Fruit fly (Drosophila melanogaster) whole organism, embryonic: ENCODE results near the gene cac.

Source experiments
- CG10267 ChIP-seq: fragments of 200-800 bp; sonication (Bioruptor generic); optimal IDR thresholded peaks from 2 replicates; lab custom pipeline; 2018; ENCODE audit warnings: missing biosample characterization, mild to moderate bottlenecking, missing genetic modification characterization, moderate library complexity
- CG10654 ChIP-seq: fragments of 200-800 bp; sonication (Bioruptor generic); optimal IDR thresholded peaks from 2 replicates; lab custom pipeline; 2016; ENCODE audit warnings: missing biosample characterization, missing genetic modification characterization
- CG11456 ChIP-seq: fragments of 200-800 bp; sonication (Bioruptor generic); IDR thresholded peaks from 3 replicates; pipeline ENCODE4 v1.3.6; 2022; ENCODE audit warnings: missing biosample characterization, missing genetic modification characterization
- CG12071 ChIP-seq: fragments of 200-800 bp; sonication (Bioruptor generic); optimal IDR thresholded peaks from 3 replicates; lab custom pipeline; 2018; ENCODE audit warnings: missing biosample characterization, mild to moderate bottlenecking, missing genetic modification characterization
- CG12299 ChIP-seq: fragments of 200-800 bp; sonication (Bioruptor generic); optimal IDR thresholded peaks from 2 replicates; lab custom pipeline; 2018; ENCODE audit warnings: missing biosample characterization, mild to moderate bottlenecking, missing genetic modification characterization
- CG12391 ChIP-seq: fragments of 200-800 bp; sonication (Bioruptor generic); optimal IDR thresholded peaks from 3 replicates; lab custom pipeline; 2018; ENCODE audit warnings: missing biosample characterization, mild to moderate bottlenecking, missing genetic modification characterization, moderate library complexity
- CG12769 ChIP-seq: fragments of 200-800 bp; sonication (Bioruptor generic); optimal IDR thresholded peaks from 2 replicates; lab custom pipeline; 2019; ENCODE audit warnings: missing biosample characterization, mild to moderate bottlenecking, missing genetic modification characterization, moderate library complexity
- CG13775 ChIP-seq: fragments of 200-800 bp; sonication (Bioruptor generic); optimal IDR thresholded peaks from 3 replicates; lab custom pipeline; 2017; ENCODE audit warnings: missing biosample characterization, mild to moderate bottlenecking, missing genetic modification characterization
- CG14050 ChIP-seq: fragments of 200-800 bp; sonication (Bioruptor generic); IDR thresholded peaks from 3 replicates; pipeline ENCODE4 v1.3.6; 2022; ENCODE audit warnings: missing biosample characterization, missing genetic modification characterization
- CG17568 ChIP-seq: fragments of 200-800 bp; sonication (Bioruptor generic); optimal IDR thresholded peaks from 2 replicates; lab custom pipeline; 2018; ENCODE audit warnings: missing biosample characterization, mild to moderate bottlenecking, missing genetic modification characterization, moderate library complexity
- CG2199 ChIP-seq: fragments of 200-800 bp; sonication (Bioruptor generic); IDR thresholded peaks from 3 replicates; pipeline ENCODE4 v1.3.6; 2022; ENCODE audit warnings: missing biosample characterization, missing genetic modification characterization
- CG2712 ChIP-seq: fragments of 200-800 bp; optimal IDR thresholded peaks from 3 replicates; lab custom pipeline; 2019; ENCODE audit warnings: missing biosample characterization, mild to moderate bottlenecking, missing genetic modification characterization, moderate library complexity
- CG30403 ChIP-seq: fragments of 200-800 bp; sonication (Bioruptor generic); optimal IDR thresholded peaks from 3 replicates; lab custom pipeline; 2016; ENCODE audit warnings: missing biosample characterization, missing genetic modification characterization
- CG32532 ChIP-seq: fragments of 200-800 bp; sonication (Bioruptor generic); IDR thresholded peaks from 2 replicates; pipeline ENCODE4 v1.3.6; 2022; ENCODE audit warnings: missing biosample characterization, missing genetic modification characterization
- CG3995 ChIP-seq: fragments of 200-800 bp; sonication (Bioruptor generic); optimal IDR thresholded peaks from 3 replicates; lab custom pipeline; 2016; ENCODE audit warnings: missing biosample characterization, missing genetic modification characterization
- CG4282 ChIP-seq: fragments of 200-800 bp; sonication (Bioruptor generic); optimal IDR thresholded peaks from 2 replicates; lab custom pipeline; 2016; ENCODE audit warnings: missing biosample characterization, missing genetic modification characterization
- CG5180 ChIP-seq: fragments of 200-800 bp; sonication (Bioruptor generic); optimal IDR thresholded peaks from 3 replicates; lab custom pipeline; 2017; ENCODE audit warnings: missing biosample characterization, missing genetic modification characterization, mild to moderate bottlenecking, moderate library complexity, missing genetic modification reagents
- CG6654 ChIP-seq: fragments of 200-800 bp; sonication (Bioruptor generic); optimal IDR thresholded peaks from 2 replicates; lab custom pipeline; 2017; ENCODE audit warnings: missing biosample characterization, mild to moderate bottlenecking, missing genetic modification characterization
- CG6813 ChIP-seq: fragments of 200-800 bp; sonication (Bioruptor generic); optimal IDR thresholded peaks from 2 replicates; lab custom pipeline; 2017; ENCODE audit warnings: missing biosample characterization, missing genetic modification characterization, mild to moderate bottlenecking, moderate library complexity, missing genetic modification reagents
- CTCF ChIP-seq: fragments of 200-800 bp; sonication (Bioruptor generic); optimal IDR thresholded peaks from 2 replicates; lab custom pipeline; 2017; ENCODE audit warnings: missing biosample characterization, mild to moderate bottlenecking, missing genetic modification characterization, moderate library complexity
- D19A ChIP-seq: fragments of 200-800 bp; optimal IDR thresholded peaks from 3 replicates; lab custom pipeline; 2019; ENCODE audit warnings: missing biosample characterization, mild to moderate bottlenecking, missing genetic modification characterization, moderate library complexity
- Eip74EF ChIP-seq, 2 experiments: fragments of 200-800 bp in 1 of 2; fragments of >200 bp in 1 of 2; sonication (Bioruptor generic) in 1 of 2; optimal IDR thresholded peaks; 2 replicates each; lab custom pipeline; 2017 to 2019; ENCODE audit warnings: missing biosample characterization in 2 of 2, missing genetic modification characterization in 2 of 2, mild to moderate bottlenecking in 1 of 2, moderate library complexity in 1 of 2
- Fer2 ChIP-seq: fragments of 200-800 bp; sonication (Bioruptor generic); optimal IDR thresholded peaks from 2 replicates; lab custom pipeline; 2018; ENCODE audit warnings: missing biosample characterization, mild to moderate bottlenecking, missing genetic modification characterization, moderate library complexity
- Rfx ChIP-seq: fragments of 200-800 bp; sonication (Bioruptor generic); IDR thresholded peaks from 2 replicates; pipeline ENCODE4 v1.3.6; 2022; ENCODE audit warnings: missing biosample characterization, missing genetic modification characterization
- Ssrp ChIP-seq: fragments of 200-800 bp; sonication (Bioruptor generic); optimal IDR thresholded peaks from 2 replicates; lab custom pipeline; 2018; ENCODE audit warnings: missing biosample characterization, mild to moderate bottlenecking, missing genetic modification characterization, moderate library complexity
- Usf ChIP-seq: fragments of 200-800 bp; sonication (Bioruptor generic); optimal IDR thresholded peaks from 2 replicates; lab custom pipeline; 2017; ENCODE audit warnings: missing genotype, missing biosample characterization, missing genetic modification characterization
- Vsx1 ChIP-seq: fragments of 200-800 bp; sonication (Bioruptor generic); optimal IDR thresholded peaks from 2 replicates; lab custom pipeline; 2017; ENCODE audit warnings: missing biosample characterization, mild to moderate bottlenecking, missing genetic modification characterization, missing genetic modification reagents
- bbx ChIP-seq: fragments of 200-800 bp; sonication (Bioruptor generic); IDR thresholded peaks from 2 replicates; pipeline ENCODE4 v1.3.6; 2022; ENCODE audit warnings: missing biosample characterization, missing genetic modification characterization; ENCODE audit not compliant: partially characterized antibody
- crp ChIP-seq, 2 experiments: fragments of 200-800 bp; sonication (Bioruptor generic); optimal IDR thresholded peaks; 2 replicates in 1 of 2; 3 replicates in 1 of 2; lab custom pipeline; 2017; ENCODE audit warnings: missing biosample characterization in 2 of 2, missing genetic modification characterization in 2 of 2, mild to moderate bottlenecking in 1 of 2, moderate library complexity in 1 of 2
- dati ChIP-seq: fragments of 200-800 bp; sonication (Bioruptor generic); IDR thresholded peaks from 2 replicates; pipeline ENCODE4 v1.3.6; 2022; ENCODE audit warnings: missing biosample characterization, missing genetic modification characterization
- dmrt11E ChIP-seq: fragments of 200-800 bp; sonication (Bioruptor generic); optimal IDR thresholded peaks from 3 replicates; lab custom pipeline; 2018; ENCODE audit warnings: missing biosample characterization, mild to moderate bottlenecking, missing genetic modification characterization, moderate library complexity
- dysf ChIP-seq: fragments of 200-800 bp; sonication (Bioruptor generic); IDR thresholded peaks from 3 replicates; pipeline ENCODE4 v1.3.6; 2022; ENCODE audit warnings: missing biosample characterization, missing genetic modification characterization
- esg ChIP-seq: fragments of 200-800 bp; sonication (Bioruptor generic); conservative IDR thresholded peaks from 2 replicates; pipeline ENCODE4 v1.3.6; 2022; ENCODE audit warnings: missing biosample characterization, missing genetic modification characterization
- fd3F ChIP-seq: fragments of 200-800 bp; sonication (Bioruptor generic); optimal IDR thresholded peaks from 2 replicates; lab custom pipeline; 2018; ENCODE audit warnings: missing biosample characterization, mild to moderate bottlenecking, missing genetic modification characterization, moderate library complexity
- gcm ChIP-seq: fragments of 200-800 bp; sonication (Bioruptor generic); optimal IDR thresholded peaks from 2 replicates; lab custom pipeline; 2019; ENCODE audit warnings: missing biosample characterization, mild to moderate bottlenecking, missing genetic modification characterization, moderate library complexity
- grau ChIP-seq: fragments of 200-800 bp; optimal IDR thresholded peaks from 3 replicates; lab custom pipeline; 2019; ENCODE audit warnings: missing biosample characterization, mild to moderate bottlenecking, missing genetic modification characterization, moderate library complexity
- her ChIP-seq: fragments of 200-800 bp; sonication (Bioruptor generic); optimal IDR thresholded peaks from 2 replicates; lab custom pipeline; 2016; ENCODE audit warnings: missing biosample characterization, missing genetic modification characterization
- lola ChIP-seq, 3 experiments: fragments of >200 bp in 2 of 3; fragments of 200-800 bp in 1 of 3; sonication (Bioruptor generic) in 1 of 3; optimal IDR thresholded peaks; 2 replicates each; lab custom pipeline; 2017 to 2019; ENCODE audit warnings: missing biosample characterization in 3 of 3, missing genetic modification characterization in 3 of 3, mild to moderate bottlenecking in 1 of 3, moderate library complexity in 1 of 3
- nau ChIP-seq: fragments of 200-800 bp; sonication (Bioruptor generic); optimal IDR thresholded peaks from 3 replicates; lab custom pipeline; 2017; ENCODE audit warnings: missing biosample characterization, mild to moderate bottlenecking, missing genetic modification characterization, missing genetic modification reagents
- prd ChIP-seq, 3 experiments: fragments of >200 bp in 2 of 3; fragments of 200-800 bp in 1 of 3; sonication (Bioruptor generic) in 1 of 3; optimal IDR thresholded peaks in 2 of 3; IDR thresholded peaks in 1 of 3; 2 replicates in 2 of 3; 3 replicates in 1 of 3; pipeline versions ENCODE4 v1.3.6 to Lab custom; 2017 to 2022; ENCODE audit warnings: missing biosample characterization in 1 of 3, missing genetic modification characterization in 1 of 3
- pros ChIP-seq: fragments of 200-800 bp; sonication (Bioruptor generic); optimal IDR thresholded peaks from 3 replicates; lab custom pipeline; 2019; ENCODE audit warnings: missing biosample characterization, mild to moderate bottlenecking, missing genetic modification characterization, moderate library complexity
- pum ChIP-seq: fragments of 200-800 bp; sonication (Bioruptor generic); optimal IDR thresholded peaks from 2 replicates; lab custom pipeline; 2016; ENCODE audit warnings: missing biosample characterization, missing genetic modification characterization
- schlank ChIP-seq: fragments of 200-800 bp; sonication (Bioruptor generic); optimal IDR thresholded peaks from 2 replicates; lab custom pipeline; 2018; ENCODE audit warnings: missing biosample characterization, mild to moderate bottlenecking, missing genetic modification characterization
- sens-2 ChIP-seq: fragments of 200-800 bp; sonication (Bioruptor generic); IDR thresholded peaks from 2 replicates; pipeline ENCODE4 v1.3.6; 2022; ENCODE audit warnings: missing biosample characterization, missing genetic modification characterization
- unpg ChIP-seq: fragments of 200-800 bp; sonication (Bioruptor generic); optimal IDR thresholded peaks from 3 replicates; lab custom pipeline; 2018; ENCODE audit warnings: missing biosample characterization, mild to moderate bottlenecking, missing genetic modification characterization, moderate library complexity
- vvl ChIP-seq: fragments of 200-800 bp; sonication (Bioruptor generic); IDR thresholded peaks from 2 replicates; pipeline ENCODE4 v1.3.6; 2022; ENCODE audit warnings: missing biosample characterization, missing genetic modification characterization
- zen ChIP-seq: fragments of 200-800 bp; sonication (Bioruptor generic); optimal IDR thresholded peaks from 3 replicates; lab custom pipeline; 2018; ENCODE audit warnings: missing biosample characterization, mild to moderate bottlenecking, missing genetic modification characterization, moderate library complexity

Gene cac

DNA sequence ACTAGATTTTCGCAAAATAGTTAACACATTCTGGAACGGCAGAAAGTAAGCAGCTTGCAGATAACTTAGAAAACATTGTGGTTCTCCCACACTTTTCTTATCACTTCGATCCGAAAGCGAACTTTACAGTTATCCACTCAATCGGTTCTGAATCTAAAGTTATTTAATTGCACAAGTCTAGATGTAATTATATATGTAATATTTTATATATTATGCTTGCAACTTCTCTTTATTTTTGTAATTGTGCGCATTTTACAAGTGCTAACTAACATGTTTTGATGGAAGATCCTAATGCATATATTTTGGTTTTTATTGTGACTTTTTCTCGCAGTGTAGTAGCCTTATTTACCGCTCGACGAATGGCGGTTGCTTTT, 19.5 kb upstream of the cac start (continued):
- TF ChIP-seq zen (tag; lab: Kevin White, UChicago): no peak
- TF ChIP-seq CG5180 (GFP tag; lab: Kevin White, UChicago): no peak
- no peak for TF ChIP-seq bbx (GFP tag; lab: Robert Waterston, UW)
- TF ChIP-seq CG30403 (GFP tag; lab: Kevin White, UChicago): peak; percentile 57
- TF ChIP-seq CG11456 (GFP tag; lab: Robert Waterston, UW): no peak
- no peak for TF ChIP-seq nau (GFP tag; lab: Kevin White, UChicago)
- TF ChIP-seq esg (GFP tag; lab: Robert Waterston, UW): no peak
- TF ChIP-seq crp (GFP tag; optimal IDR thresholded peaks at IDR 0.05; lab: Kevin White, UChicago): no peak
- TF ChIP-seq pros: no peak
- TF ChIP-seq CG10654 (GFP tag; lab: Kevin White, UChicago): no peak
- TF ChIP-seq CG12299 (tag; lab: Kevin White, UChicago): no peak
- no peak for TF ChIP-seq CG3995
- no peak for TF ChIP-seq CG12769 (tag; lab: Kevin White, UChicago)
- TF ChIP-seq CG4282 (GFP tag; lab: Kevin White, UChicago): no peak
- TF ChIP-seq Rfx (GFP tag; lab: Robert Waterston, UW): peak; percentile 2; the same call in 1 of the 2 replicates
- TF ChIP-seq lola (GFP tag; optimal IDR thresholded peaks at IDR 0.05; lab: Kevin White, UChicago): no peak
- no peak for TF ChIP-seq Usf (GFP tag; lab: Kevin White, UChicago)
- TF ChIP-seq schlank (tag; lab: Kevin White, UChicago): no peak
- no peak for TF ChIP-seq CG2199 (GFP tag; lab: Robert Waterston, UW)
- TF ChIP-seq prd (optimal IDR thresholded peaks at IDR 0.05; lab: Kevin White, UChicago): no peak
- TF ChIP-seq prd (GFP tag; IDR thresholded peaks at IDR 0.05; lab: Robert Waterston, UW): no peak
- peak; percentile 45 for TF ChIP-seq grau (tag; lab: Kevin White, UChicago)
- TF ChIP-seq CG6654: no peak
- no peak for TF ChIP-seq vvl (GFP tag; lab: Robert Waterston, UW)
- no peak for TF ChIP-seq dati (GFP tag; lab: Robert Waterston, UW)
- no peak for TF ChIP-seq her (GFP tag; lab: Kevin White, UChicago)
- peak; percentile 3 for TF ChIP-seq CG13775 (GFP tag; lab: Kevin White, UChicago)
- peak in 1 of 2 experiments; percentile 4 for TF ChIP-seq Eip74EF (GFP tag; optimal IDR thresholded peaks at IDR 0.05; lab: Kevin White, UChicago)
- TF ChIP-seq Ssrp (tag; lab: Kevin White, UChicago): peak; percentile 10

DNA sequence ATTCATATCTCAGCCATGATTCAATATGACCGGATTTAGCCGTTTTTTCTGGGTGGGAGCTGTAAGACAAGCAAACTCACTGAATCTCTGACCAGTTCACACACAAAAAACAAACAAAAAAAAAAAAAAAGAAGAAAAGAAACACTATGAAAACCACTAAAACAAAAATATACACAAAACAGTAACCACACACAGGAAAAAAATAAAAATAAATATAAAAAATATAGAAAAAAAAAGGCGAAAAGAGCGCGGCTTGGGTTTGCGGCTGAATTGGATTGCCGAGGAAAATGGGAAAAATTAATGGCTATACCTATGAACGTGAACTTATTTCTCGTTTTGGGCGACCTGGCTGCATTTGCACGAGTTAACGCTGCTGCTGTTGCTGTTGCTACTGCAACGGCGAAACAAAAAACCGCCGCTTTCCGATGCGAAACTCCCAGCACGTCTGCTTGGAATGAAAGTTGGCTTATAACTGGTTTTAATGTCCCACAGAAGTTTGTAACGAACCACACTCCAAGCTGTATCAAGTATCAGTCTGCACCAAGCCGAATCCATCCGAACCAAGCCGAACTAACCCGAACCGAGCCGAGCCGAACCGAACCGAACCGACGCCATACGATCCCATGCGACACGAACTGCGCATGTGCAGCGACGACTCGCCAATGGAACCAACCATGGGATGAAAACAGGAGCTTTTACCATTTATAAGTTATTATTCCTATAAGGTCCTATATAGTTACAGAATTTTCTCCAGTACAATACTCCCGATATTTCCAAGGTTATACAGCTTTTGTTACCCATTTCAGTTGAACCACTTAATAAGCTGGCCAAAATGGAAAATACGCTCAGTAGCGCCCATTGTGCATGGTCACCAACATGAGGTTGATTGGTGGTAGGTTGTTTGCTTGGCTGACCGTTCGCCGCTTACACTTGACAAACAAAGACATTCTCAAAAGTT, 18.8 kb upstream of the cac start, which contains the start of gene fw:
TSS of gene fw (minus strand) at position 478 of the 958 bp plus-strand sequence.
- TF ChIP-seq CG6813 (GFP tag; lab: Kevin White, UChicago): no peak
- no peak for TF ChIP-seq Vsx1 (GFP tag; lab: Kevin White, UChicago)
- peak; percentile 4 for TF ChIP-seq dmrt11E (tag; lab: Kevin White, UChicago)
- no peak for TF ChIP-seq sens-2
- TF ChIP-seq grau (tag; lab: Kevin White, UChicago): no peak
- TF ChIP-seq CG12071 (GFP tag; lab: Kevin White, UChicago): peak; percentile 12
- peak; percentile 54 for TF ChIP-seq CG32532
- TF ChIP-seq pros: no peak
- TF ChIP-seq CTCF (GFP tag; lab: Kevin White, UChicago): no peak
- peak; percentile 41 for TF ChIP-seq CG12391 (tag; lab: Kevin White, UChicago)
- 0 out of 3 replicates have a peak, but pooled peaks have one; percentile 33 for TF ChIP-seq dysf
- TF ChIP-seq pum: no peak
- TF ChIP-seq CG14050: 0 out of 3 replicates have a peak, but pooled peaks have one; percentile 24
- TF ChIP-seq Fer2 (tag; lab: Kevin White, UChicago): no peak
- TF ChIP-seq CG2712: peak; percentile 25
- TF ChIP-seq CG10267: peak; percentile 9
- TF ChIP-seq CG17568 (GFP tag; lab: Kevin White, UChicago): peak; percentile 32
- TF ChIP-seq D19A (tag; lab: Kevin White, UChicago): peak; percentile 2
- TF ChIP-seq unpg (GFP tag; lab: Kevin White, UChicago): peak; percentile 63
- TF ChIP-seq fd3F (GFP tag; lab: Kevin White, UChicago): peak; percentile 14
- no peak for TF ChIP-seq gcm (GFP tag; lab: Kevin White, UChicago)
